Worm (Caenorhabditis elegans): ENCODE results near the gene F27E5.7.

Gene F27E5.7

DNA sequence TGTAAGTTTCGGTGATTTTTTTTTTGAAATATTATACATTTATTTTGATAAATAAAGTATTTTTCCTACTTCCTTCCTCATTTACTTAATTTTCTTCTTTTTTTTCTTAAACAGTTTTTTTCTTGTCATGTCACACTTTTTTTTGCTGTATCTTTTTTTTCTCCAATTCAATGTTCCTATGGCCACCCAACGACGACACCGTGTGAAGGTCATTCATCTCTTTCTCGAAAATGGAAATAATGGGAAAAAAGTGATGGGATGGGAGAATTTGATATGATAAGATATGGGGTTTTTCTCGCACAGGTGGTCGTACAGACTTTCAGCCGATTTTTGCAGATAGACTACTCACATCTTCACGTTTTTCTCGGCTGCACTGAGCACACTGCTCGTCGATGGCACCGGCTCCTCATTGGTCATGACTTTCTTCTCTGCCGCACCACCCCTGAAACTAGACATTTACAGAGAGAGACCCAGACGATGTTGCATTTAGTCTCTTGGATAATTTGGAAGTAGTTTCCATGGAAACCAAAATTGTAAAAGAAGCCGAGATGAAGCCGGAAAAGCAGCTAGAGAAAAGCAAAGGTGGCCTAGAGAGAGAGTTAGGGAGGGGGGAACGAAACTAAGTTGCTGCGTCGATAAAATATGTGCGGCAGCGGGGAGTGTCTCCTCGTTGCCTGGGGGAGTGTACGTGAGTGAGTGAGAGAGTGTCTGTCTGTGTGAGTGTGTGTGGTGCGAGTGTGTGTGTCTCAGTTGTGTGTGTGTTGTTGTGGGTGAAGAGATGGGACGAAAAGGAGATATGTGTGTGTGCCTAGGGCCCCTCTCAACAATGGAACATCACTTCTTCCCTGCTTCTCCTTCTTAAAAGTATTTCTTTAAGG lies 46.6 kb downstream of the F27E5.7 start, which contains the start of gene daf-19:
Gene daf-19 (minus strand): TSS at position 442 of the 878 bp plus-strand sequence.
- TF ChIP-seq ztf-6 (GFP tag; IDR thresholded peaks at IDR 0.05) = no peak
- no peak for TF ChIP-seq lin-35 (GFP tag; optimal IDR thresholded peaks at IDR 0.05)
- TF ChIP-seq snpc-1.3 (tag; optimal IDR thresholded peaks at IDR 0.05; ENCODE audit: insufficient read depth) = no peak
- TF ChIP-seq him-1 (tag; optimal IDR thresholded peaks at IDR 0.05) = no peak
- peak; percentile 35 for TF ChIP-seq nhr-80 (tag; optimal IDR thresholded peaks at IDR 0.05)
- TF ChIP-seq ceh-58 (GFP tag; IDR thresholded peaks at IDR 0.05) = no peak
- TF ChIP-seq F37B4.10 (GFP tag; IDR thresholded peaks at IDR 0.05) = no peak
- no peak for TF ChIP-seq D2030.7 (GFP tag; IDR thresholded peaks at IDR 0.05)
- peak; percentile 6 for TF ChIP-seq ztf-26 (tag; optimal IDR thresholded peaks at IDR 0.05)
- TF ChIP-seq Y79H2A.3 (GFP tag; conservative IDR thresholded peaks at IDR 0.05) = no peak
- TF ChIP-seq ets-4 (GFP tag; optimal IDR thresholded peaks at IDR 0.05) = no peak
- TF ChIP-seq mcd-1 (GFP tag; IDR thresholded peaks at IDR 0.05) = no peak; the same call in 1 of the 2 replicates
- no peak for TF ChIP-seq F10E7.11 (tag; optimal IDR thresholded peaks at IDR 0.05)
- no peak for TF ChIP-seq fkh-3 (tag; optimal IDR thresholded peaks at IDR 0.05)
- no peak for TF ChIP-seq hlh-26 (GFP tag; conservative IDR thresholded peaks at IDR 0.05)
- TF ChIP-seq F39B2.1 (GFP tag; IDR thresholded peaks at IDR 0.05) = no peak
- TF ChIP-seq chd-7 (tag; optimal IDR thresholded peaks at IDR 0.05) = peak; percentile 40
- TF ChIP-seq rpc-1 (optimal IDR thresholded peaks at IDR 0.05) = no peak
- TF ChIP-seq rpc-1 (tag; optimal IDR thresholded peaks at IDR 0.05) = no peak
- TF ChIP-seq lir-1 (GFP tag; conservative IDR thresholded peaks at IDR 0.05) = no peak; the same call in 1 of the 2 replicates
- no peak for TF ChIP-seq egl-44 (GFP tag; IDR thresholded peaks at IDR 0.05)
- no peak for TF ChIP-seq egl-18 (GFP tag; IDR thresholded peaks at IDR 0.05)
- peak; percentile 45 for TF ChIP-seq egrh-3 (GFP tag; IDR thresholded peaks at IDR 0.05)
- no peak for TF ChIP-seq athp-1 (tag; optimal IDR thresholded peaks at IDR 0.05)
- TF ChIP-seq cebp-1 (GFP tag; IDR thresholded peaks at IDR 0.05) = no peak
- TF ChIP-seq cebp-1 (tag; optimal IDR thresholded peaks at IDR 0.05) = peak; percentile 64
- no peak for TF ChIP-seq F23B12.7 (tag; optimal IDR thresholded peaks at IDR 0.05; ENCODE audit: insufficient read depth)
- no peak for TF ChIP-seq zim-3 (tag; optimal IDR thresholded peaks at IDR 0.05)
- TF ChIP-seq attf-5 (GFP tag; optimal IDR thresholded peaks at IDR 0.05) = peak; percentile 38
- TF ChIP-seq F57A8.1 (GFP tag; optimal IDR thresholded peaks at IDR 0.05) = no peak
- 0 out of 2 replicates have a peak, but pooled peaks have one; percentile 31 for TF ChIP-seq K11D2.4 (GFP tag; IDR thresholded peaks at IDR 0.05)
- TF ChIP-seq sptf-2 (GFP tag; optimal IDR thresholded peaks at IDR 0.05) = no peak
- no peak for TF ChIP-seq ccch-3 (GFP tag; optimal IDR thresholded peaks at IDR 0.05)
- peak; percentile 64; the same call in 1 of the 2 replicates for TF ChIP-seq hmg-1.2 (GFP tag; IDR thresholded peaks at IDR 0.05)
- no peak for TF ChIP-seq xnd-1 (tag; optimal IDR thresholded peaks at IDR 0.05)
- no peak for TF ChIP-seq pbrm-1 (GFP tag; IDR thresholded peaks at IDR 0.05)
- 0 out of 2 replicates have a peak, but pooled peaks have one; percentile 21 for TF ChIP-seq B0336.3 (GFP tag; IDR thresholded peaks at IDR 0.05)
- TF ChIP-seq hrde-1 (tag; optimal IDR thresholded peaks at IDR 0.05; ENCODE audit: borderline replicate concordance) = no peak
- TF ChIP-seq ZK185.1 (tag; optimal IDR thresholded peaks at IDR 0.05; ENCODE audit: poor library complexity, severe bottlenecking) = no peak
- TF ChIP-seq atf-7 (tag; optimal IDR thresholded peaks at IDR 0.05) = peak; percentile 4
- peak; percentile 79 for TF ChIP-seq nfyb-1 (GFP tag; IDR thresholded peaks at IDR 0.05)
- TF ChIP-seq gei-17 (GFP tag; optimal IDR thresholded peaks at IDR 0.05) = no peak
- TF ChIP-seq die-1 (tag; optimal IDR thresholded peaks at IDR 0.05) = peak; percentile 42
- TF ChIP-seq nhr-179 (tag; optimal IDR thresholded peaks at IDR 0.05) = no peak
- TF ChIP-seq zfh-2 (GFP tag; conservative IDR thresholded peaks at IDR 0.05) = peak; percentile 70
- TF ChIP-seq rcor-1 (GFP tag; IDR thresholded peaks at IDR 0.05) = 0 out of 2 replicates have a peak, but pooled peaks have one; percentile 29
- no peak for TF ChIP-seq C06A6.2 (GFP tag; conservative IDR thresholded peaks at IDR 0.05)

Data from whole organism, young adult.